Fruit fly (Drosophila melanogaster) whole organism, embryonic: Measurements from ENCODE around the gene CG9254.

ENCODE experiments used
- Aef1 ChIP-seq: fragments of 200-800 bp; sonication (Bioruptor generic); IDR thresholded peaks from 3 replicates; pipeline ENCODE4 v1.3.6; 2022; ENCODE audit warnings: missing biosample characterization, missing genetic modification characterization
- C15 ChIP-seq: fragments of 200-800 bp; sonication (Bioruptor generic); IDR thresholded peaks from 3 replicates; pipeline ENCODE4 v1.3.6; 2022; ENCODE audit warnings: missing biosample characterization, missing genetic modification characterization
- CG10543 ChIP-seq: fragments of 200-800 bp; sonication (Bioruptor generic); optimal IDR thresholded peaks from 3 replicates; lab custom pipeline; 2017; ENCODE audit warnings: missing biosample characterization, mild to moderate bottlenecking, missing genetic modification characterization, moderate library complexity
- CG14050 ChIP-seq: fragments of 200-800 bp; sonication (Bioruptor generic); IDR thresholded peaks from 3 replicates; pipeline ENCODE4 v1.3.6; 2022; ENCODE audit warnings: missing biosample characterization, missing genetic modification characterization
- CG15479 ChIP-seq: fragments of 200-800 bp; sonication (Bioruptor generic); optimal IDR thresholded peaks from 3 replicates; lab custom pipeline; 2019; ENCODE audit warnings: missing biosample characterization, mild to moderate bottlenecking, missing genetic modification characterization, moderate library complexity
- CG15514 ChIP-seq: fragments of 200-800 bp; sonication (Bioruptor generic); optimal IDR thresholded peaks from 3 replicates; lab custom pipeline; 2017; ENCODE audit warnings: missing biosample characterization, missing genetic modification characterization, mild to moderate bottlenecking, moderate library complexity, missing genetic modification reagents
- CG1602 ChIP-seq: fragments of 200-800 bp; sonication (Bioruptor generic); optimal IDR thresholded peaks from 3 replicates; lab custom pipeline; 2016; ENCODE audit warnings: missing biosample characterization, missing genetic modification characterization
- CG1832 ChIP-seq: fragments of 200-800 bp; sonication (Bioruptor generic); optimal IDR thresholded peaks from 2 replicates; lab custom pipeline; 2017; ENCODE audit warnings: missing biosample characterization, mild to moderate bottlenecking, missing genetic modification characterization, inconsistent platforms
- CG18476 ChIP-seq: fragments of 200-800 bp; sonication (Bioruptor generic); optimal IDR thresholded peaks from 2 replicates; lab custom pipeline; 2016; ENCODE audit warnings: missing biosample characterization, mild to moderate bottlenecking, missing genetic modification characterization
- CG2120 ChIP-seq: fragments of 200-800 bp; sonication (Bioruptor generic); optimal IDR thresholded peaks from 3 replicates; lab custom pipeline; 2016; ENCODE audit warnings: missing biosample characterization, missing genetic modification characterization
- CG2199 ChIP-seq: fragments of 200-800 bp; sonication (Bioruptor generic); IDR thresholded peaks from 3 replicates; pipeline ENCODE4 v1.3.6; 2022; ENCODE audit warnings: missing biosample characterization, missing genetic modification characterization
- CG5180 ChIP-seq: fragments of 200-800 bp; sonication (Bioruptor generic); optimal IDR thresholded peaks from 3 replicates; lab custom pipeline; 2017; ENCODE audit warnings: missing biosample characterization, missing genetic modification characterization, mild to moderate bottlenecking, moderate library complexity, missing genetic modification reagents
- CG6689 ChIP-seq: fragments of 200-800 bp; sonication (Bioruptor generic); IDR thresholded peaks from 2 replicates; pipeline ENCODE4 v1.3.6; 2022; ENCODE audit warnings: missing biosample characterization, missing genetic modification characterization
- CG6765 ChIP-seq: fragments of 200-800 bp; sonication (Bioruptor generic); optimal IDR thresholded peaks from 3 replicates; lab custom pipeline; 2017; ENCODE audit warnings: missing biosample characterization, mild to moderate bottlenecking, missing genetic modification characterization
- CG8290 ChIP-seq, 3 experiments: fragments of 200-800 bp; sonication (Bioruptor generic); optimal IDR thresholded peaks; 2 replicates each; lab custom pipeline; 2016 to 2019; ENCODE audit warnings: missing biosample characterization in 3 of 3, missing genetic modification characterization in 3 of 3, mild to moderate bottlenecking in 2 of 3, moderate library complexity in 1 of 3
- CG8359 ChIP-seq: fragments of 200-800 bp; sonication (Bioruptor generic); optimal IDR thresholded peaks from 2 replicates; lab custom pipeline; 2017; ENCODE audit warnings: missing biosample characterization, mild to moderate bottlenecking, missing genetic modification characterization, borderline replicate concordance
- CG8388 ChIP-seq: fragments of 200-800 bp; sonication (Bioruptor generic); optimal IDR thresholded peaks from 2 replicates; lab custom pipeline; 2019; ENCODE audit warnings: missing biosample characterization, mild to moderate bottlenecking, missing genetic modification characterization, moderate library complexity
- CG9215 ChIP-seq: fragments of 200-800 bp; sonication (Bioruptor generic); IDR thresholded peaks from 2 replicates; pipeline ENCODE4 v1.3.6; 2022; ENCODE audit warnings: missing biosample characterization, missing genetic modification characterization
- Dad ChIP-seq: fragments of 200-800 bp; sonication (Bioruptor generic); optimal IDR thresholded peaks from 3 replicates; lab custom pipeline; 2016; ENCODE audit warnings: missing biosample characterization, missing genetic modification characterization
- Dfd ChIP-seq, 2 experiments: fragments of >200 bp; optimal IDR thresholded peaks; 2 replicates each; lab custom pipeline; 2017; ENCODE audit warnings: missing biosample characterization in 2 of 2, missing genetic modification characterization in 2 of 2
- Doc3 ChIP-seq: fragments of 200-800 bp; sonication (Bioruptor generic); IDR thresholded peaks from 3 replicates; pipeline ENCODE4 v1.3.6; 2022; ENCODE audit warnings: missing biosample characterization, missing genetic modification characterization; ENCODE audit not compliant: partially characterized antibody
- Elba2 ChIP-seq: fragments of 200-800 bp; sonication (Bioruptor generic); optimal IDR thresholded peaks from 3 replicates; lab custom pipeline; 2016; ENCODE audit warnings: missing biosample characterization, missing genetic modification characterization
- GATAe ChIP-seq: fragments of 200-800 bp; sonication (Bioruptor generic); conservative IDR thresholded peaks from 2 replicates; pipeline ENCODE4 v1.3.6; 2022; ENCODE audit warnings: missing biosample characterization, missing genetic modification characterization
- HLH54F ChIP-seq: fragments of 200-800 bp; sonication (Bioruptor generic); optimal IDR thresholded peaks from 3 replicates; lab custom pipeline; 2016; ENCODE audit warnings: missing biosample characterization, missing genetic modification characterization
- Kr ChIP-seq: fragments of 200-800 bp; sonication (Bioruptor generic); optimal IDR thresholded peaks from 2 replicates; lab custom pipeline; 2017; ENCODE audit warnings: missing biosample characterization, mild to moderate bottlenecking, missing genetic modification characterization
- Mes4 ChIP-seq: fragments of 200-800 bp; sonication (Bioruptor generic); optimal IDR thresholded peaks from 2 replicates; lab custom pipeline; 2016; ENCODE audit warnings: missing biosample characterization, missing genetic modification characterization
- Six4 ChIP-seq: fragments of 200-800 bp; sonication (Bioruptor generic); optimal IDR thresholded peaks from 2 replicates; lab custom pipeline; 2016; ENCODE audit warnings: missing biosample characterization, missing genetic modification characterization
- Spps ChIP-seq: fragments of 200-800 bp; sonication (Bioruptor generic); optimal IDR thresholded peaks from 2 replicates; lab custom pipeline; 2018; ENCODE audit warnings: missing biosample characterization, mild to moderate bottlenecking, missing genetic modification characterization
- ara ChIP-seq: fragments of 200-800 bp; sonication (Bioruptor generic); IDR thresholded peaks from 2 replicates; pipeline ENCODE4 v1.3.6; 2022; ENCODE audit warnings: missing biosample characterization, missing genetic modification characterization
- ase ChIP-seq: fragments of 200-800 bp; sonication (Bioruptor generic); IDR thresholded peaks from 3 replicates; pipeline ENCODE4 v1.3.6; 2022; ENCODE audit warnings: missing biosample characterization, missing genetic modification characterization
- crp ChIP-seq, 2 experiments: fragments of 200-800 bp; sonication (Bioruptor generic); optimal IDR thresholded peaks; 2 replicates in 1 of 2; 3 replicates in 1 of 2; lab custom pipeline; 2017; ENCODE audit warnings: missing biosample characterization in 2 of 2, missing genetic modification characterization in 2 of 2, mild to moderate bottlenecking in 1 of 2, moderate library complexity in 1 of 2
- dimm ChIP-seq: fragments of 200-800 bp; sonication (Bioruptor generic); IDR thresholded peaks from 2 replicates; pipeline ENCODE4 v1.3.6; 2022; ENCODE audit warnings: missing biosample characterization, missing genetic modification characterization
- disco-r ChIP-seq: fragments of 200-800 bp; sonication (Bioruptor generic); optimal IDR thresholded peaks from 2 replicates; lab custom pipeline; 2016; ENCODE audit warnings: missing biosample characterization, missing genetic modification characterization
- eyg ChIP-seq: fragments of 200-800 bp; sonication (Bioruptor generic); optimal IDR thresholded peaks from 3 replicates; lab custom pipeline; 2016; ENCODE audit warnings: missing biosample characterization, missing genetic modification characterization
- fd102C ChIP-seq: fragments of 200-800 bp; sonication (Bioruptor generic); optimal IDR thresholded peaks from 2 replicates; lab custom pipeline; 2018; ENCODE audit warnings: missing biosample characterization, mild to moderate bottlenecking, missing genetic modification characterization, moderate library complexity
- hb ChIP-seq: fragments of 200-800 bp; sonication (Bioruptor generic); IDR thresholded peaks from 3 replicates; pipeline ENCODE4 v1.3.6; 2022; ENCODE audit warnings: missing biosample characterization, missing genetic modification characterization; ENCODE audit not compliant: partially characterized antibody
- hth ChIP-seq: fragments of >200 bp; optimal IDR thresholded peaks from 2 replicates; lab custom pipeline; 2017; ENCODE audit warnings: inconsistent platforms
- insv ChIP-seq, 2 experiments: fragments of 200-800 bp; sonication (Bioruptor generic); optimal IDR thresholded peaks; 3 replicates each; lab custom pipeline; 2016 to 2018; ENCODE audit warnings: missing biosample characterization in 2 of 2, missing genetic modification characterization in 2 of 2
- jing ChIP-seq: fragments of 200-800 bp; sonication (Bioruptor generic); optimal IDR thresholded peaks from 2 replicates; lab custom pipeline; 2018; ENCODE audit warnings: missing biosample characterization, mild to moderate bottlenecking, missing genetic modification characterization
- kni ChIP-seq: fragments of 200-800 bp; sonication (Bioruptor generic); optimal IDR thresholded peaks from 3 replicates; lab custom pipeline; 2017; ENCODE audit warnings: mild to moderate bottlenecking, missing biosample characterization, missing genetic modification reagents, missing genetic modification characterization
- lmd ChIP-seq: fragments of 200-800 bp; sonication (Bioruptor generic); IDR thresholded peaks from 2 replicates; pipeline ENCODE4 v1.3.6; 2022; ENCODE audit warnings: missing biosample characterization, missing genetic modification characterization
- luna ChIP-seq: fragments of 200-800 bp; sonication (Bioruptor generic); optimal IDR thresholded peaks from 2 replicates; lab custom pipeline; 2016; ENCODE audit warnings: missing biosample characterization, missing genetic modification characterization
- nom ChIP-seq: fragments of 200-800 bp; sonication (Bioruptor generic); optimal IDR thresholded peaks from 2 replicates; lab custom pipeline; 2017; ENCODE audit warnings: missing biosample characterization, missing genetic modification characterization, mild to moderate bottlenecking, moderate library complexity, missing genetic modification reagents
- odd ChIP-seq: fragments of 200-800 bp; sonication (Bioruptor generic); optimal IDR thresholded peaks from 2 replicates; lab custom pipeline; 2017; ENCODE audit warnings: missing biosample characterization, mild to moderate bottlenecking, missing genetic modification characterization
- onecut ChIP-seq: fragments of 200-800 bp; sonication (Bioruptor generic); IDR thresholded peaks from 2 replicates; pipeline ENCODE4 v1.3.6; 2022; ENCODE audit warnings: missing biosample characterization, missing genetic modification characterization
- pnt ChIP-seq: fragments of 200-800 bp; sonication (Bioruptor generic); optimal IDR thresholded peaks from 3 replicates; lab custom pipeline; 2016; ENCODE audit warnings: missing biosample characterization, missing genetic modification characterization
- sens-2 ChIP-seq: fragments of 200-800 bp; sonication (Bioruptor generic); IDR thresholded peaks from 2 replicates; pipeline ENCODE4 v1.3.6; 2022; ENCODE audit warnings: missing biosample characterization, missing genetic modification characterization
- tap ChIP-seq: fragments of 200-800 bp; optimal IDR thresholded peaks from 3 replicates; lab custom pipeline; 2019; ENCODE audit warnings: missing biosample characterization, mild to moderate bottlenecking, missing genetic modification characterization, moderate library complexity
- toy ChIP-seq: fragments of 200-800 bp; sonication (Bioruptor generic); IDR thresholded peaks from 2 replicates; pipeline ENCODE4 v1.3.6; 2022; ENCODE audit warnings: missing biosample characterization, missing genetic modification characterization
- trh ChIP-seq: fragments of 200-800 bp; sonication (Bioruptor generic); optimal IDR thresholded peaks from 2 replicates; lab custom pipeline; 2016; ENCODE audit warnings: missing biosample characterization, missing genetic modification characterization
- vvl ChIP-seq: fragments of 200-800 bp; sonication (Bioruptor generic); IDR thresholded peaks from 2 replicates; pipeline ENCODE4 v1.3.6; 2022; ENCODE audit warnings: missing biosample characterization, missing genetic modification characterization

Gene CG9254

DNA sequence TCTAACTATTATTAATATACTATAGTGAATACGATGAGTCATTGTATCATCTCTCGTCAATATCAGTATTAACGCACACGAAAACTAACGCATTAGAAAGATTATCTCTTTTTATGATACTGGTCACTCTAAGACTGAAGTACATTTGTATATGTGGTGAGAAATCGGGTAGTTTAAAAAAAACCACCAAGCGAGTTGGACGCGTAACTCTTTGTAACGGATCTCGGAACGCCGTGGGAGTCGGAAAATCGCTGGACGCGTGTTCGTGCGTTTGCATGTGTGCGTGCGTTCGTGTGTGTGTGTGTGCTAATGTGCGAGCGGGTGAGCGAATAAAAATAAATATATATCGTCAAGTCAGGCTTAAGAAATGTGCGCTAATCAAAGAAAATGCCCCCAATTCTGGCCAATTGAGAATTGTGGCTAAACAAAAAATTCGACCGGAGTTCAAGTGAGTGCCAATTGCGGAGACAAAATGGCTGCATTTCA lies 47.0 kb downstream of the CG9254 start, which contains the start of gene kuz (continued):
- TF ChIP-seq hth = no peak
- TF ChIP-seq dimm (GFP tag; lab: Robert Waterston, UW) = no peak
- TF ChIP-seq jing = no peak
- TF ChIP-seq Dad (GFP tag; lab: Kevin White, UChicago) = peak; percentile 19
- no peak for TF ChIP-seq pnt (GFP tag; lab: Kevin White, UChicago)
- peak; percentile 41 for TF ChIP-seq CG8388
- no peak for TF ChIP-seq Six4 (GFP tag; lab: Kevin White, UChicago)
- TF ChIP-seq CG2199 (GFP tag; lab: Robert Waterston, UW) = 0 out of 3 replicates have a peak, but pooled peaks have one; percentile 64
- no peak for TF ChIP-seq CG8359 (GFP tag; lab: Kevin White, UChicago)
- no peak for TF ChIP-seq trh (GFP tag; lab: Kevin White, UChicago)
- TF ChIP-seq toy (GFP tag; lab: Robert Waterston, UW) = no peak
- no peak for TF ChIP-seq Dfd (GFP tag; optimal IDR thresholded peaks at IDR 0.05; lab: Kevin White, UChicago)
- TF ChIP-seq CG18476 = no peak
- no peak for TF ChIP-seq CG2120 (GFP tag; lab: Kevin White, UChicago)
- no peak for TF ChIP-seq CG6689 (GFP tag; lab: Robert Waterston, UW)
- no peak for TF ChIP-seq Kr
- TF ChIP-seq CG1602 (GFP tag; lab: Kevin White, UChicago) = no peak
- no peak for TF ChIP-seq CG9215 (GFP tag; lab: Robert Waterston, UW)
- TF ChIP-seq ara (GFP tag; lab: Robert Waterston, UW) = no peak
- no peak; the same call in 2 of the 3 replicates for TF ChIP-seq ase (GFP tag; lab: Robert Waterston, UW)
- no peak for TF ChIP-seq Doc3
- TF ChIP-seq CG5180 (GFP tag; lab: Kevin White, UChicago) = no peak
- peak; percentile 27; the same call in 1 of the 2 replicates for TF ChIP-seq sens-2
- TF ChIP-seq vvl (GFP tag; lab: Robert Waterston, UW) = peak; percentile 71; the same call in 1 of the 2 replicates
- peak; percentile 0 for TF ChIP-seq CG15479
- TF ChIP-seq disco-r (GFP tag; lab: Kevin White, UChicago) = no peak
- no peak for TF ChIP-seq Spps (tag; lab: Kevin White, UChicago)
- no peak for TF ChIP-seq C15 (GFP tag; lab: Robert Waterston, UW)
- no peak for TF ChIP-seq Mes4 (GFP tag; lab: Kevin White, UChicago)
- TF ChIP-seq GATAe (GFP tag; lab: Robert Waterston, UW) = no peak
- no peak for TF ChIP-seq HLH54F (GFP tag; lab: Kevin White, UChicago)
- TF ChIP-seq fd102C = no peak
- TF ChIP-seq CG15514 = peak; percentile 19
- no peak for TF ChIP-seq insv (GFP tag; optimal IDR thresholded peaks at IDR 0.05; lab: Kevin White, UChicago)
- TF ChIP-seq crp (GFP tag; optimal IDR thresholded peaks at IDR 0.05; lab: Kevin White, UChicago) = no peak
- peak; percentile 50 for TF ChIP-seq kni (GFP tag; lab: Kevin White, UChicago)
- no peak for TF ChIP-seq luna
- TF ChIP-seq onecut = peak; percentile 38; the same call in 1 of the 2 replicates
- peak; percentile 31 for TF ChIP-seq tap (tag; lab: Kevin White, UChicago)
- TF ChIP-seq CG8290 (GFP tag; optimal IDR thresholded peaks at IDR 0.05; lab: Kevin White, UChicago) = peak; percentile 31
- peak in 1 of 2 experiments; percentile 78 for TF ChIP-seq CG8290 (tag; optimal IDR thresholded peaks at IDR 0.05; lab: Kevin White, UChicago)
- no peak for TF ChIP-seq CG1832 (GFP tag; lab: Kevin White, UChicago)
- peak; percentile 55 for TF ChIP-seq CG6765 (GFP tag; lab: Kevin White, UChicago)
- peak; percentile 18; the same call in 1 of the 3 replicates for TF ChIP-seq Aef1
- TF ChIP-seq odd (GFP tag; lab: Kevin White, UChicago) = peak; percentile 21
- TF ChIP-seq hb (GFP tag; lab: Robert Waterston, UW) = no peak
- peak; percentile 31 for TF ChIP-seq CG10543
- TF ChIP-seq lmd (GFP tag; lab: Robert Waterston, UW) = no peak
- TF ChIP-seq Elba2 = no peak
- TF ChIP-seq nom = peak; percentile 57
- no peak for TF ChIP-seq CG14050 (GFP tag; lab: Robert Waterston, UW)
- no peak for TF ChIP-seq eyg (GFP tag; lab: Kevin White, UChicago)
